Fruit fly (Drosophila melanogaster) whole organism, embryonic: ENCODE data around the gene CG13088.

Source experiments
- Aef1 ChIP-seq: fragments of 200-800 bp; sonication (Bioruptor generic); IDR thresholded peaks from 3 replicates; pipeline ENCODE4 v1.3.6; 2022; ENCODE audit warnings: missing biosample characterization, missing genetic modification characterization
- Atf6 ChIP-seq: fragments of 200-800 bp; sonication (Bioruptor generic); IDR thresholded peaks from 2 replicates; pipeline ENCODE4 v1.3.6; 2022; ENCODE audit warnings: missing biosample characterization, missing genetic modification characterization
- B-H2 ChIP-seq: fragments of 200-800 bp; sonication (Bioruptor generic); optimal IDR thresholded peaks from 2 replicates; lab custom pipeline; 2018; ENCODE audit warnings: missing biosample characterization, mild to moderate bottlenecking, missing genetic modification characterization
- BEAF-32 ChIP-seq: fragments of 200-800 bp; sonication (Bioruptor generic); optimal IDR thresholded peaks from 3 replicates; lab custom pipeline; 2017; ENCODE audit warnings: missing biosample characterization, missing genetic modification characterization, mild to moderate bottlenecking, moderate library complexity, missing genetic modification reagents
- C15 ChIP-seq: fragments of 200-800 bp; sonication (Bioruptor generic); IDR thresholded peaks from 3 replicates; pipeline ENCODE4 v1.3.6; 2022; ENCODE audit warnings: missing biosample characterization, missing genetic modification characterization
- CG1233 ChIP-seq: fragments of 200-800 bp; sonication (Bioruptor generic); optimal IDR thresholded peaks from 4 replicates; lab custom pipeline; 2018; ENCODE audit warnings: missing biosample characterization, mild to moderate bottlenecking, missing genetic modification characterization
- CG14667 ChIP-seq: fragments of 200-800 bp; sonication (Bioruptor generic); IDR thresholded peaks from 2 replicates; pipeline ENCODE4 v1.3.6; 2022; ENCODE audit warnings: missing biosample characterization, missing genetic modification characterization
- CG15011 ChIP-seq: fragments of 200-800 bp; sonication (Bioruptor generic); optimal IDR thresholded peaks from 3 replicates; lab custom pipeline; 2018; ENCODE audit warnings: missing biosample characterization, mild to moderate bottlenecking, missing genetic modification characterization
- CG15479 ChIP-seq: fragments of 200-800 bp; sonication (Bioruptor generic); optimal IDR thresholded peaks from 3 replicates; lab custom pipeline; 2019; ENCODE audit warnings: missing biosample characterization, mild to moderate bottlenecking, missing genetic modification characterization, moderate library complexity
- CG17328 ChIP-seq: fragments of 200-800 bp; sonication (Bioruptor generic); IDR thresholded peaks from 2 replicates; pipeline ENCODE4 v1.3.6; 2022; ENCODE audit warnings: missing biosample characterization, missing genetic modification characterization
- CG18476 ChIP-seq: fragments of 200-800 bp; sonication (Bioruptor generic); optimal IDR thresholded peaks from 2 replicates; lab custom pipeline; 2016; ENCODE audit warnings: missing biosample characterization, mild to moderate bottlenecking, missing genetic modification characterization
- CG32772 ChIP-seq: fragments of 200-800 bp; sonication (Bioruptor generic); IDR thresholded peaks from 2 replicates; pipeline ENCODE4 v1.3.6; 2022; ENCODE audit warnings: missing biosample characterization, missing genetic modification characterization
- CG33557 ChIP-seq: fragments of 200-800 bp; sonication (Bioruptor generic); optimal IDR thresholded peaks from 2 replicates; lab custom pipeline; 2019; ENCODE audit warnings: missing biosample characterization, mild to moderate bottlenecking, missing genetic modification characterization, moderate library complexity
- CG42726 ChIP-seq: fragments of 200-800 bp; sonication (Bioruptor generic); IDR thresholded peaks from 2 replicates; pipeline ENCODE4 v1.3.6; 2022; ENCODE audit warnings: missing biosample characterization, missing genetic modification characterization; ENCODE audit not compliant: partially characterized antibody
- CG7556 ChIP-seq: fragments of 200-800 bp; sonication (Bioruptor generic); optimal IDR thresholded peaks from 2 replicates; lab custom pipeline; 2017; ENCODE audit warnings: missing biosample characterization, mild to moderate bottlenecking, missing genetic modification characterization
- CG8765 ChIP-seq: fragments of 200-800 bp; sonication (Bioruptor generic); IDR thresholded peaks from 2 replicates; pipeline ENCODE4 v1.3.6; 2022; ENCODE audit warnings: missing biosample characterization, missing genetic modification characterization
- CHES-1-like ChIP-seq: fragments of 200-800 bp; sonication (Bioruptor generic); optimal IDR thresholded peaks from 2 replicates; lab custom pipeline; 2016; ENCODE audit warnings: missing biosample characterization, missing genetic modification characterization
- CoRest ChIP-seq: fragments of 200-800 bp; sonication (Bioruptor generic); optimal IDR thresholded peaks from 3 replicates; lab custom pipeline; 2018; ENCODE audit warnings: missing biosample characterization, mild to moderate bottlenecking, missing genetic modification characterization, moderate library complexity
- Dad ChIP-seq: fragments of 200-800 bp; sonication (Bioruptor generic); optimal IDR thresholded peaks from 3 replicates; lab custom pipeline; 2016; ENCODE audit warnings: missing biosample characterization, missing genetic modification characterization
- ERR ChIP-seq: fragments of 200-800 bp; sonication (Bioruptor generic); optimal IDR thresholded peaks from 2 replicates; lab custom pipeline; 2016; ENCODE audit warnings: missing biosample characterization, missing genetic modification characterization
- Ets97D ChIP-seq: fragments of 200-800 bp; sonication (Bioruptor generic); optimal IDR thresholded peaks from 3 replicates; lab custom pipeline; 2016; ENCODE audit warnings: missing biosample characterization, missing genetic modification characterization
- Fer1 ChIP-seq: fragments of 200-800 bp; sonication (Bioruptor generic); optimal IDR thresholded peaks from 2 replicates; lab custom pipeline; 2017; ENCODE audit warnings: missing biosample characterization, mild to moderate bottlenecking, missing genetic modification characterization
- Gsc ChIP-seq: fragments of 200-800 bp; sonication (Bioruptor generic); IDR thresholded peaks from 2 replicates; pipeline ENCODE4 v1.3.6; 2022; ENCODE audit warnings: missing biosample characterization, missing genetic modification characterization
- Jarid2 ChIP-seq: fragments of 200-800 bp; sonication (Bioruptor generic); optimal IDR thresholded peaks from 3 replicates; lab custom pipeline; 2017; ENCODE audit warnings: mild to moderate bottlenecking, missing biosample characterization, missing genetic modification reagents, missing genetic modification characterization
- Nf-YA ChIP-seq: fragments of 200-800 bp; sonication (Bioruptor generic); IDR thresholded peaks from 2 replicates; pipeline ENCODE4 v1.3.6; 2022; ENCODE audit warnings: missing biosample characterization, missing genetic modification characterization
- br ChIP-seq: fragments of >200 bp; optimal IDR thresholded peaks from 2 replicates; lab custom pipeline; 2017
- bsh ChIP-seq, 2 experiments: fragments of 200-800 bp; sonication (Bioruptor generic); optimal IDR thresholded peaks; 2 replicates each; lab custom pipeline; 2017 to 2018; ENCODE audit warnings: mild to moderate bottlenecking in 2 of 2, missing biosample characterization in 2 of 2, missing genetic modification characterization in 2 of 2, moderate library complexity in 1 of 2
- cad ChIP-seq: fragments of >200 bp; optimal IDR thresholded peaks from 2 replicates; lab custom pipeline; 2017; ENCODE audit warnings: missing biosample characterization, missing genetic modification characterization
- cas ChIP-seq: fragments of 200-800 bp; sonication (Bioruptor generic); IDR thresholded peaks from 2 replicates; pipeline ENCODE4 v1.3.6; 2022; ENCODE audit warnings: missing biosample characterization, missing genetic modification characterization
- chm ChIP-seq: fragments of 200-800 bp; sonication (Bioruptor generic); IDR thresholded peaks from 2 replicates; pipeline ENCODE4 v1.3.6; 2022; ENCODE audit warnings: missing biosample characterization, missing genetic modification characterization
- corto ChIP-seq: fragments of 200-800 bp; sonication (Bioruptor generic); optimal IDR thresholded peaks from 2 replicates; lab custom pipeline; 2016; ENCODE audit warnings: missing biosample characterization, mild to moderate bottlenecking, missing genetic modification characterization, moderate library complexity
- disco-r ChIP-seq: fragments of 200-800 bp; sonication (Bioruptor generic); optimal IDR thresholded peaks from 2 replicates; lab custom pipeline; 2016; ENCODE audit warnings: missing biosample characterization, missing genetic modification characterization
- dysf ChIP-seq: fragments of 200-800 bp; sonication (Bioruptor generic); IDR thresholded peaks from 3 replicates; pipeline ENCODE4 v1.3.6; 2022; ENCODE audit warnings: missing biosample characterization, missing genetic modification characterization
- ems ChIP-seq: fragments of 200-800 bp; sonication (Bioruptor generic); optimal IDR thresholded peaks from 3 replicates; lab custom pipeline; 2016; ENCODE audit warnings: missing biosample characterization, missing genetic modification characterization
- gce ChIP-seq: fragments of 200-800 bp; sonication (Bioruptor generic); IDR thresholded peaks from 3 replicates; pipeline ENCODE4 v1.3.6; 2022; ENCODE audit warnings: missing biosample characterization, missing genetic modification characterization
- gcm ChIP-seq: fragments of 200-800 bp; sonication (Bioruptor generic); optimal IDR thresholded peaks from 2 replicates; lab custom pipeline; 2019; ENCODE audit warnings: missing biosample characterization, mild to moderate bottlenecking, missing genetic modification characterization, moderate library complexity
- gt ChIP-seq: fragments of 200-800 bp; sonication (Bioruptor generic); IDR thresholded peaks from 2 replicates; pipeline ENCODE4 v1.3.6; 2022; ENCODE audit warnings: missing biosample characterization, missing genetic modification characterization
- hb ChIP-seq: fragments of 200-800 bp; sonication (Bioruptor generic); IDR thresholded peaks from 3 replicates; pipeline ENCODE4 v1.3.6; 2022; ENCODE audit warnings: missing biosample characterization, missing genetic modification characterization; ENCODE audit not compliant: partially characterized antibody
- insv ChIP-seq, 2 experiments: fragments of 200-800 bp; sonication (Bioruptor generic); optimal IDR thresholded peaks; 3 replicates each; lab custom pipeline; 2016 to 2018; ENCODE audit warnings: missing biosample characterization in 2 of 2, missing genetic modification characterization in 2 of 2
- jigr1 ChIP-seq: fragments of 200-800 bp; sonication (Bioruptor generic); IDR thresholded peaks from 3 replicates; pipeline ENCODE4 v1.3.6; 2022; ENCODE audit warnings: missing biosample characterization, missing genetic modification characterization
- klu ChIP-seq: fragments of 200-800 bp; sonication (Bioruptor generic); IDR thresholded peaks from 2 replicates; pipeline ENCODE4 v1.3.6; 2022; ENCODE audit warnings: missing biosample characterization, missing genetic modification characterization
- luna ChIP-seq: fragments of 200-800 bp; sonication (Bioruptor generic); optimal IDR thresholded peaks from 2 replicates; lab custom pipeline; 2016; ENCODE audit warnings: missing biosample characterization, missing genetic modification characterization
- pum ChIP-seq: fragments of 200-800 bp; sonication (Bioruptor generic); optimal IDR thresholded peaks from 2 replicates; lab custom pipeline; 2016; ENCODE audit warnings: missing biosample characterization, missing genetic modification characterization
- repo ChIP-seq: fragments of 200-800 bp; sonication (Bioruptor generic); optimal IDR thresholded peaks from 2 replicates; lab custom pipeline; 2016; ENCODE audit warnings: missing biosample characterization, missing genetic modification characterization
- rib ChIP-seq: fragments of 200-800 bp; sonication (Bioruptor generic); IDR thresholded peaks from 2 replicates; pipeline ENCODE4 v1.3.6; 2022; ENCODE audit warnings: missing biosample characterization, missing genetic modification characterization
- sisA ChIP-seq: fragments of 200-800 bp; sonication (Bioruptor generic); IDR thresholded peaks from 2 replicates; pipeline ENCODE4 v1.3.6; 2022; ENCODE audit warnings: missing biosample characterization, missing genetic modification characterization
- slp2 ChIP-seq: fragments of 200-800 bp; sonication (Bioruptor generic); optimal IDR thresholded peaks from 2 replicates; lab custom pipeline; 2016; ENCODE audit warnings: missing biosample characterization, missing genetic modification characterization
- sna ChIP-seq: fragments of 200-800 bp; sonication (Bioruptor generic); IDR thresholded peaks from 2 replicates; pipeline ENCODE4 v1.3.6; 2022; ENCODE audit warnings: missing biosample characterization, missing genetic modification characterization; ENCODE audit not compliant: partially characterized antibody
- sob ChIP-seq: fragments of 200-800 bp; sonication (Bioruptor generic); IDR thresholded peaks from 2 replicates; pipeline ENCODE4 v1.3.6; 2022; ENCODE audit warnings: missing biosample characterization, missing genetic modification characterization
- sr ChIP-seq: fragments of 200-800 bp; sonication (Bioruptor generic); IDR thresholded peaks from 3 replicates; pipeline ENCODE4 v1.3.6; 2022; ENCODE audit warnings: missing biosample characterization, missing genetic modification characterization
- vnd ChIP-seq: fragments of 200-800 bp; sonication (Bioruptor generic); IDR thresholded peaks from 3 replicates; pipeline ENCODE4 v1.3.6; 2022; ENCODE audit warnings: missing biosample characterization, missing genetic modification characterization; ENCODE audit not compliant: partially characterized antibody
- wdn ChIP-seq: fragments of 200-800 bp; sonication (Bioruptor generic); IDR thresholded peaks from 2 replicates; pipeline ENCODE4 v1.3.6; 2022; ENCODE audit warnings: missing biosample characterization, missing genetic modification characterization

The CG13088 gene

DNA sequence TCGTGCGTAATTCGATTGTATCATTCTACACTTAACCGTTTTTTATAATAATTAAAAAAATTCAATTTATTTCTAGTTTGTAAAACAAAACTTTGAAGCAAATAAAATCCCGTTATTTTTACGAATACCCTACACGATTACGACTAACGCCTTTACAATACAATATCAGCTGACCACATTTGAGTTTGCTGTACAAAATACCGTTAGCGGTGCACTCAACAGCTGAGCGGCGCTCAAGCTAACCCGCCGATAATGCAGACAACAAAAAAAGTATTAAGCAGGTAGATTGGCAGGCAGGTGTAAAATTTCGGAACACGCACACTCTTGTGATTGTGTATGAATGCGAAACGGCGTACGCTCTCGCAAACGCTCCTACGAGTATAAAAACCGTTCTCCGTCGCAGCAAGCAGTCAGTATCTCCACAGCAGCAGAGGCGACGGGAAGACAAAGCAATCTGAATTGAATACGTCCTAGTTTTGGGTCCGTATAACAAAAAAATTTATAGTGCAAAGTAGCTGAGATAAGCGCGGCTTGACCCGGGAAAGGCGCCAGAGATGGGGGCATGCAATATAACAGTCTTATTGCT is 33.0 kb downstream of the CG13088 start, which contains the start of gene Acer (continued):
- TF ChIP-seq sob (GFP tag; lab: Robert Waterston, UW) (no peak), CG15479 (peak; percentile 89), repo (GFP tag; lab: Kevin White, UChicago) (no peak), rib (peak; percentile 73; the same call in 1 of the 2 replicates), luna (GFP tag; lab: Kevin White, UChicago) (no peak), Ets97D (GFP tag; lab: Kevin White, UChicago) (peak; percentile 6), gcm (GFP tag; lab: Kevin White, UChicago) (no peak), CoRest (tag; lab: Kevin White, UChicago) (peak; percentile 32), cad (GFP tag; lab: Kevin White, UChicago) (no peak), hb (GFP tag; lab: Robert Waterston, UW) (no peak), sr (GFP tag; lab: Robert Waterston, UW) (no peak), CG42726 (GFP tag; lab: Robert Waterston, UW) (no peak), gce (GFP tag; lab: Robert Waterston, UW) (no peak), gt (no peak), Atf6 (no peak), Dad (no peak), CG15011 (GFP tag; lab: Kevin White, UChicago) (no peak), dysf (GFP tag; lab: Robert Waterston, UW) (no peak; the same call in 2 of the 3 replicates), CG1233 (GFP tag; lab: Kevin White, UChicago) (no peak), CG32772 (no peak), CG18476 (GFP tag; lab: Kevin White, UChicago) (no peak), slp2 (GFP tag; lab: Kevin White, UChicago) (no peak), bsh (GFP tag; optimal IDR thresholded peaks at IDR 0.05; lab: Kevin White, UChicago) (no peak), Gsc (GFP tag; lab: Robert Waterston, UW) (no peak), CG33557 (GFP tag; lab: Kevin White, UChicago) (no peak), C15 (GFP tag; lab: Robert Waterston, UW) (no peak), CG7556 (no peak), Jarid2 (GFP tag; lab: Kevin White, UChicago) (peak; percentile 75), CHES-1-like (GFP tag; lab: Kevin White, UChicago) (no peak), Fer1 (peak; percentile 8), B-H2 (no peak), chm (no peak; the same call in 1 of the 2 replicates), wdn (no peak), insv (GFP tag; optimal IDR thresholded peaks at IDR 0.05; lab: Kevin White, UChicago) (no peak), sisA (no peak), vnd (GFP tag; lab: Robert Waterston, UW) (no peak), klu (GFP tag; lab: Robert Waterston, UW) (no peak), ERR (GFP tag; lab: Kevin White, UChicago) (no peak), BEAF-32 (GFP tag; lab: Kevin White, UChicago) (peak; percentile 36), corto (no peak), CG17328 (no peak), CG14667 (GFP tag; lab: Robert Waterston, UW) (no peak), disco-r (GFP tag; lab: Kevin White, UChicago) (no peak), Aef1 (GFP tag; lab: Robert Waterston, UW) (no peak), sna (GFP tag; lab: Robert Waterston, UW) (0 out of 2 replicates have a peak, but pooled peaks have one; percentile 19), br (no peak), ems (GFP tag; lab: Kevin White, UChicago) (no peak), CG8765 (no peak), cas (GFP tag; lab: Robert Waterston, UW) (no peak), pum (GFP tag; lab: Kevin White, UChicago) (no peak), Nf-YA (GFP tag; lab: Robert Waterston, UW) (no peak), jigr1 (GFP tag; lab: Robert Waterston, UW) (no peak)
